Worm (Caenorhabditis elegans) whole organism, L2 larva: ENCODE results near the gene Y55D5A.3.

ENCODE experiments used
- Y55F3AM.14 ChIP-seq: fragments of 200-800 bp; sonication (Bioruptor generic); optimal IDR thresholded peaks from 2 replicates; lab custom pipeline; 2018; ENCODE audit warnings: mild to moderate bottlenecking, missing genetic modification characterization, missing compliant biosample characterization
- aly-2 ChIP-seq: fragments of 150-350 bp; optimal IDR thresholded peaks from 2 replicates; lab custom pipeline; 2014; ENCODE audit warnings: missing biosample characterization, missing genetic modification characterization
- ceh-82 ChIP-seq: fragments of 150-350 bp; optimal IDR thresholded peaks from 2 replicates; lab custom pipeline; 2014; ENCODE audit warnings: missing biosample characterization, missing genetic modification characterization
- egl-27 ChIP-seq: sonication (generic microtip); optimal IDR thresholded peaks from 3 replicates; lab custom pipeline; 2017; ENCODE audit warnings: missing biosample characterization, missing genetic modification reagents, missing genetic modification characterization
- elt-3 ChIP-seq: sonication (generic microtip); optimal IDR thresholded peaks from 2 replicates; lab custom pipeline; 2017; ENCODE audit warnings: missing biosample characterization, missing genetic modification characterization
- lin-13 ChIP-seq: fragments of 150-350 bp; optimal IDR thresholded peaks from 2 replicates; lab custom pipeline; 2014; ENCODE audit warnings: missing biosample characterization, missing genetic modification reagents, missing genetic modification characterization
- nhr-11 ChIP-seq: fragments of 150-350 bp; optimal IDR thresholded peaks from 2 replicates; lab custom pipeline; 2014; ENCODE audit warnings: missing biosample characterization, missing genetic modification characterization
- nhr-129 ChIP-seq: fragments of 150-350 bp; optimal IDR thresholded peaks from 2 replicates; lab custom pipeline; 2014; ENCODE audit warnings: missing biosample characterization, missing genetic modification characterization
- nhr-23 ChIP-seq: fragments of 150-350 bp; optimal IDR thresholded peaks from 2 replicates; lab custom pipeline; 2014; ENCODE audit warnings: missing biosample characterization, missing genetic modification reagents, missing genetic modification characterization
- nhr-237 ChIP-seq: fragments of 150-350 bp; optimal IDR thresholded peaks from 2 replicates; lab custom pipeline; 2014; ENCODE audit warnings: missing biosample characterization, missing genetic modification characterization
- nhr-77 ChIP-seq: fragments of 150-350 bp; optimal IDR thresholded peaks from 2 replicates; lab custom pipeline; 2014; ENCODE audit warnings: missing biosample characterization, missing genetic modification characterization
- unc-39 ChIP-seq: fragments of 150-350 bp; optimal IDR thresholded peaks from 2 replicates; lab custom pipeline; 2014; ENCODE audit warnings: missing biosample characterization, missing genetic modification characterization
- ztf-11 ChIP-seq: sonication (generic microtip); optimal IDR thresholded peaks from 2 replicates; lab custom pipeline; 2017; ENCODE audit warnings: missing biosample characterization, missing genetic modification characterization

- TF ChIP-seq aly-2 (tag; lab: Kevin White, UChicago) (no peak), nhr-129 (tag; lab: Kevin White, UChicago) (no peak), nhr-237 (tag; lab: Kevin White, UChicago) (no peak), nhr-23 (no peak), ztf-11 (no peak), unc-39 (no peak), egl-27 (tag; lab: Kevin White, UChicago) (no peak), nhr-77 (no peak), lin-13 (GFP tag; lab: Kevin White, UChicago) (no peak), nhr-11 (tag; lab: Kevin White, UChicago) (no peak), elt-3 (tag; lab: Kevin White, UChicago) (no peak), ceh-82 (tag; lab: Kevin White, UChicago) (no peak), Y55F3AM.14 (GFP tag; lab: Kevin White, UChicago) (no peak)
Observed at ce11 chrIII:2983044-2983443, 7.5 kb upstream of the Y55D5A.3 start.
